Worm (Caenorhabditis elegans): Measurements from ENCODE around the gene K07H8.5.

K07H8.5 gene

ce11 chrIV:8229523-8229922, 38.6 kb upstream of the K07H8.5 start (continued):
- TF ChIP-seq dox-1 (GFP tag; IDR thresholded peaks at IDR 0.05) (peak; percentile 60), attf-3 (GFP tag; conservative IDR thresholded peaks at IDR 0.05) (no peak), unc-62 (GFP tag; optimal IDR thresholded peaks at IDR 0.05) (no peak), B0261.1 (tag; optimal IDR thresholded peaks at IDR 0.05) (no peak), unc-130 (GFP tag; optimal IDR thresholded peaks at IDR 0.05) (no peak), F55B11.4 (tag; optimal IDR thresholded peaks at IDR 0.05; ENCODE audit: borderline replicate concordance, insufficient read depth) (no peak), C17E4.6 (GFP tag; IDR thresholded peaks at IDR 0.05) (no peak)

ce11 chrIV:8232428-8232827, 35.7 kb upstream of the K07H8.5 start:
- TF ChIP-seq cebp-1 (GFP tag; IDR thresholded peaks at IDR 0.05), result no peak
- TF ChIP-seq cebp-1 (tag; optimal IDR thresholded peaks at IDR 0.05), result peak; percentile 27
- TF ChIP-seq nhr-80 (tag; optimal IDR thresholded peaks at IDR 0.05), result peak; percentile 6
- TF ChIP-seq bed-2 (GFP tag; IDR thresholded peaks at IDR 0.05), result no peak
- TF ChIP-seq ztf-26 (tag; optimal IDR thresholded peaks at IDR 0.05), result no peak
- TF ChIP-seq nhr-90 (tag; optimal IDR thresholded peaks at IDR 0.05), result no peak
- TF ChIP-seq lir-1 (GFP tag; conservative IDR thresholded peaks at IDR 0.05), result no peak
- peak; percentile 17; the same call in 1 of the 2 replicates for TF ChIP-seq hmg-1.2 (GFP tag; IDR thresholded peaks at IDR 0.05)
- TF ChIP-seq dpff-1 (tag; optimal IDR thresholded peaks at IDR 0.05), result no peak
- no peak for TF ChIP-seq let-607 (tag; optimal IDR thresholded peaks at IDR 0.05)
- TF ChIP-seq repo-1 (tag; optimal IDR thresholded peaks at IDR 0.05), result no peak
- TF ChIP-seq snpc-1.1 (tag; optimal IDR thresholded peaks at IDR 0.05; ENCODE audit: insufficient read depth), result no peak

ce11 chrIV:8233268-8233667, 34.9 kb upstream of the K07H8.5 start:
- TF ChIP-seq ztf-22 (GFP tag; optimal IDR thresholded peaks at IDR 0.05) (no peak), aptf-2 (GFP tag; conservative IDR thresholded peaks at IDR 0.05) (no peak), nhr-80 (tag; optimal IDR thresholded peaks at IDR 0.05) (no peak), nhr-27 (tag; optimal IDR thresholded peaks at IDR 0.05) (no peak), Y53G8AR.9 (GFP tag; conservative IDR thresholded peaks at IDR 0.05) (no peak), attf-3 (GFP tag; conservative IDR thresholded peaks at IDR 0.05) (0 out of 2 replicates have a peak, but pooled peaks have one; percentile 34), snpc-3.4 (tag; optimal IDR thresholded peaks at IDR 0.05) (no peak), ceh-79 (tag; optimal IDR thresholded peaks at IDR 0.05) (no peak)

ce11 chrIV:8234088-8234496, 34.0 kb upstream of the K07H8.5 start:
- no peak for TF ChIP-seq lir-1 (GFP tag; conservative IDR thresholded peaks at IDR 0.05)
- TF ChIP-seq nhr-80 (tag; optimal IDR thresholded peaks at IDR 0.05), result peak; percentile 43
- 0 out of 2 replicates have a peak, but pooled peaks have one; percentile 15 for TF ChIP-seq lin-26 (GFP tag; IDR thresholded peaks at IDR 0.05)
- no peak for TF ChIP-seq cebp-1 (GFP tag; IDR thresholded peaks at IDR 0.05)
- peak; percentile 12 for TF ChIP-seq cebp-1 (tag; optimal IDR thresholded peaks at IDR 0.05)

DNA sequence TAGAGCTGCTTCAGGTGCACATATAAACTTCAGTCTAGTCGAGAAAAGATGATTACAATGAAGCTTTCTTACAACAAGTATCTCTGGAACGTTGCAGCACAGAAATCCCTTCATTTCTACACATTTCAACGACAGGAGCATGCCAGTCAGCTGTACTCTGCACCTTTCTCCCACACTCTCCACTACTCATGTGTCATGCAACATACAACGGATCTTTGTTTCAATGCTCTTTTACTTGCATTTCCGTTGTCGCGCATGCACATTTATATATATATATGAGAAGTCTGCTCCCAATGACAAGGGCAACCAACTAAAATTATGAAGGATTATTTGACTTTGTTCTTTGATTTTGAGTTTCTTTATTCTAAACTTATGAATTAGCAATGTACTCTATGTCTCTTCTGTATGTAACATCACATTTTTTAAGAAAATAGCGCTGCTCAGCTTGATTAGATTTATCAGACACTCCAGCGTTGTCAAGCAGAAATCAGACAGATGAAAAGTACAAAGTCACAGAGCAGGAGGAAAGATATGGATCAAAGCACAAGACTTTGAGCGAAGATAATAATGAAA, 32.9 kb upstream of the K07H8.5 start:
- no peak for TF ChIP-seq hlh-26 (GFP tag; conservative IDR thresholded peaks at IDR 0.05)
- no peak for TF ChIP-seq sea-2 (GFP tag; IDR thresholded peaks at IDR 0.05)
- no peak for TF ChIP-seq F39B2.1 (GFP tag; IDR thresholded peaks at IDR 0.05)
- TF ChIP-seq B0019.2 (GFP tag; conservative IDR thresholded peaks at IDR 0.05), result no peak
- TF ChIP-seq ZK185.1 (tag; optimal IDR thresholded peaks at IDR 0.05; ENCODE audit: poor library complexity, severe bottlenecking), result no peak
- no peak for TF ChIP-seq lin-35 (GFP tag; optimal IDR thresholded peaks at IDR 0.05)
- TF ChIP-seq zfh-2 (GFP tag; conservative IDR thresholded peaks at IDR 0.05), result no peak
- TF ChIP-seq xnd-1 (tag; optimal IDR thresholded peaks at IDR 0.05), result no peak
- no peak for TF ChIP-seq akir-1 (GFP tag; optimal IDR thresholded peaks at IDR 0.05)
- TF ChIP-seq lir-1 (GFP tag; conservative IDR thresholded peaks at IDR 0.05), result no peak
- no peak for TF ChIP-seq egl-18 (GFP tag; IDR thresholded peaks at IDR 0.05)
- no peak for TF ChIP-seq Y79H2A.3 (GFP tag; conservative IDR thresholded peaks at IDR 0.05)
- TF ChIP-seq nhr-120 (GFP tag; IDR thresholded peaks at IDR 0.05), result no peak
- no peak for TF ChIP-seq hsf-1 (GFP tag; IDR thresholded peaks at IDR 0.05)

All from whole organism, young adult.